Fruit fly (Drosophila melanogaster) whole organism, embryonic: ENCODE measurements around the gene SmydA-9.

ENCODE experiments used
- Bgb ChIP-seq: fragments of 200-800 bp; sonication (Bioruptor generic); IDR thresholded peaks from 2 replicates; pipeline ENCODE4 v1.3.6; 2022; ENCODE audit warnings: missing biosample characterization, missing genetic modification characterization; ENCODE audit not compliant: partially characterized antibody
- CG10654 ChIP-seq: fragments of 200-800 bp; sonication (Bioruptor generic); optimal IDR thresholded peaks from 2 replicates; lab custom pipeline; 2016; ENCODE audit warnings: missing biosample characterization, missing genetic modification characterization
- CG10979 ChIP-seq: fragments of 200-800 bp; sonication (Bioruptor generic); optimal IDR thresholded peaks from 2 replicates; lab custom pipeline; 2018; ENCODE audit warnings: missing biosample characterization, mild to moderate bottlenecking, missing genetic modification characterization, moderate library complexity
- CG11085 ChIP-seq: fragments of 200-800 bp; sonication (Bioruptor generic); IDR thresholded peaks from 2 replicates; pipeline ENCODE4 v1.3.6; 2022; ENCODE audit warnings: missing biosample characterization, missing genetic modification characterization
- CG11723 ChIP-seq: fragments of 200-800 bp; sonication (Bioruptor generic); optimal IDR thresholded peaks from 2 replicates; lab custom pipeline; 2017; ENCODE audit warnings: missing biosample characterization, mild to moderate bottlenecking, missing genetic modification characterization
- CG12155 ChIP-seq: fragments of 200-800 bp; sonication (Bioruptor generic); optimal IDR thresholded peaks from 3 replicates; lab custom pipeline; 2016; ENCODE audit warnings: missing biosample characterization, missing genetic modification characterization
- CG13296 ChIP-seq: fragments of 200-800 bp; sonication (Bioruptor generic); optimal IDR thresholded peaks from 3 replicates; lab custom pipeline; 2018; ENCODE audit warnings: missing biosample characterization, mild to moderate bottlenecking, missing genetic modification characterization
- CG15073 ChIP-seq: fragments of 200-800 bp; sonication (Bioruptor generic); optimal IDR thresholded peaks from 2 replicates; lab custom pipeline; 2016; ENCODE audit warnings: missing biosample characterization, missing genetic modification characterization
- CG1602 ChIP-seq: fragments of 200-800 bp; sonication (Bioruptor generic); optimal IDR thresholded peaks from 3 replicates; lab custom pipeline; 2016; ENCODE audit warnings: missing biosample characterization, missing genetic modification characterization
- CG16863 ChIP-seq: fragments of 200-800 bp; sonication (Bioruptor generic); optimal IDR thresholded peaks from 3 replicates; lab custom pipeline; 2016; ENCODE audit warnings: missing biosample characterization, missing genetic modification characterization
- CG2199 ChIP-seq: fragments of 200-800 bp; sonication (Bioruptor generic); IDR thresholded peaks from 3 replicates; pipeline ENCODE4 v1.3.6; 2022; ENCODE audit warnings: missing biosample characterization, missing genetic modification characterization
- CG3065 ChIP-seq: fragments of 200-800 bp; sonication (Bioruptor generic); optimal IDR thresholded peaks from 2 replicates; lab custom pipeline; 2016; ENCODE audit warnings: missing biosample characterization, missing genetic modification characterization
- CG31388 ChIP-seq: fragments of 200-800 bp; sonication (Bioruptor generic); optimal IDR thresholded peaks from 2 replicates; lab custom pipeline; 2016; ENCODE audit warnings: missing biosample characterization, missing genetic modification characterization
- CG31441 ChIP-seq: fragments of 200-800 bp; sonication (Bioruptor generic); IDR thresholded peaks from 2 replicates; pipeline ENCODE4 v1.3.6; 2022; ENCODE audit warnings: missing biosample characterization, missing genetic modification characterization
- CG3163 ChIP-seq: fragments of 200-800 bp; sonication (Bioruptor generic); optimal IDR thresholded peaks from 3 replicates; lab custom pipeline; 2016; ENCODE audit warnings: missing biosample characterization, missing genetic modification characterization
- CG3281 ChIP-seq: fragments of 200-800 bp; sonication (Bioruptor generic); optimal IDR thresholded peaks from 3 replicates; lab custom pipeline; 2017; ENCODE audit warnings: missing biosample characterization, mild to moderate bottlenecking, missing genetic modification characterization
- CG4328 ChIP-seq: fragments of 200-800 bp; sonication (Bioruptor generic); optimal IDR thresholded peaks from 3 replicates; lab custom pipeline; 2017; ENCODE audit warnings: missing biosample characterization, missing genetic modification reagents, missing genetic modification characterization
- CG4360 ChIP-seq: fragments of 200-800 bp; sonication (Bioruptor generic); IDR thresholded peaks from 2 replicates; pipeline ENCODE4 v1.3.6; 2022; ENCODE audit warnings: missing biosample characterization, missing genetic modification characterization
- CG7928 ChIP-seq: fragments of 200-800 bp; sonication (Bioruptor generic); optimal IDR thresholded peaks from 2 replicates; lab custom pipeline; 2017; ENCODE audit warnings: missing biosample characterization, mild to moderate bottlenecking, missing genetic modification characterization
- CG8765 ChIP-seq: fragments of 200-800 bp; sonication (Bioruptor generic); IDR thresholded peaks from 2 replicates; pipeline ENCODE4 v1.3.6; 2022; ENCODE audit warnings: missing biosample characterization, missing genetic modification characterization
- CG8924 ChIP-seq: fragments of 200-800 bp; optimal IDR thresholded peaks from 3 replicates; lab custom pipeline; 2019; ENCODE audit warnings: missing biosample characterization, mild to moderate bottlenecking, missing genetic modification characterization, moderate library complexity
- CG9215 ChIP-seq: fragments of 200-800 bp; sonication (Bioruptor generic); IDR thresholded peaks from 2 replicates; pipeline ENCODE4 v1.3.6; 2022; ENCODE audit warnings: missing biosample characterization, missing genetic modification characterization
- Chrac-16 ChIP-seq: fragments of 200-800 bp; sonication (Bioruptor generic); optimal IDR thresholded peaks from 3 replicates; lab custom pipeline; 2016; ENCODE audit warnings: missing biosample characterization, missing genetic modification characterization
- CrebB ChIP-seq: fragments of 200-800 bp; sonication (Bioruptor generic); optimal IDR thresholded peaks from 3 replicates; lab custom pipeline; 2018; ENCODE audit warnings: missing biosample characterization, mild to moderate bottlenecking, missing genetic modification characterization
- Dek ChIP-seq: fragments of 200-800 bp; sonication (Bioruptor generic); optimal IDR thresholded peaks from 3 replicates; lab custom pipeline; 2019; ENCODE audit warnings: missing biosample characterization, mild to moderate bottlenecking, missing genetic modification characterization, moderate library complexity
- Dll ChIP-seq: fragments of 200-800 bp; sonication (Bioruptor generic); IDR thresholded peaks from 4 replicates; pipeline ENCODE4 v1.3.6; 2022; ENCODE audit warnings: missing biosample characterization, missing genetic modification characterization; ENCODE audit not compliant: partially characterized antibody
- HHEX ChIP-seq: fragments of 200-800 bp; sonication (Bioruptor generic); optimal IDR thresholded peaks from 3 replicates; lab custom pipeline; 2017; ENCODE audit warnings: missing biosample characterization, mild to moderate bottlenecking, missing genetic modification characterization, missing genetic modification reagents
- HmgD ChIP-seq: fragments of 200-800 bp; sonication (Bioruptor generic); optimal IDR thresholded peaks from 3 replicates; lab custom pipeline; 2016; ENCODE audit warnings: missing biosample characterization, missing genetic modification characterization
- Hmr ChIP-seq: fragments of 200-800 bp; sonication (Bioruptor generic); optimal IDR thresholded peaks from 3 replicates; lab custom pipeline; 2017; ENCODE audit warnings: mild to moderate bottlenecking, missing biosample characterization, missing genetic modification reagents, missing genetic modification characterization
- Med ChIP-seq: fragments of 200-800 bp; sonication (Bioruptor generic); peaks from one replicate; lab custom pipeline; 2016; ENCODE audit warnings: missing biosample characterization, missing genetic modification characterization, mild to moderate bottlenecking, inconsistent platforms, moderate library complexity
- Mes4 ChIP-seq: fragments of 200-800 bp; sonication (Bioruptor generic); optimal IDR thresholded peaks from 2 replicates; lab custom pipeline; 2016; ENCODE audit warnings: missing biosample characterization, missing genetic modification characterization
- Myb ChIP-seq: fragments of 200-800 bp; sonication (Bioruptor generic); optimal IDR thresholded peaks from 2 replicates; lab custom pipeline; 2016; ENCODE audit warnings: missing biosample characterization, missing genetic modification characterization
- Nf-YC ChIP-seq: fragments of 200-800 bp; optimal IDR thresholded peaks from 3 replicates; lab custom pipeline; 2019; ENCODE audit warnings: missing biosample characterization, mild to moderate bottlenecking, missing genetic modification characterization, moderate library complexity
- NfI ChIP-seq: fragments of 200-800 bp; sonication (Bioruptor generic); optimal IDR thresholded peaks from 3 replicates; lab custom pipeline; 2018; ENCODE audit warnings: missing biosample characterization, mild to moderate bottlenecking, missing genetic modification characterization, moderate library complexity
- Ptx1 ChIP-seq: fragments of 200-800 bp; sonication (Bioruptor generic); IDR thresholded peaks from 2 replicates; pipeline ENCODE4 v1.3.6; 2022; ENCODE audit warnings: missing biosample characterization, missing genetic modification characterization
- Rx ChIP-seq: fragments of 200-800 bp; sonication (Bioruptor generic); IDR thresholded peaks from 2 replicates; pipeline ENCODE4 v1.3.6; 2022; ENCODE audit warnings: missing biosample characterization, missing genetic modification characterization
- Sry-β ChIP-seq: fragments of 200-800 bp; sonication (Bioruptor generic); optimal IDR thresholded peaks from 2 replicates; lab custom pipeline; 2018; ENCODE audit warnings: missing biosample characterization, mild to moderate bottlenecking, missing genetic modification characterization, moderate library complexity
- Xbp1 ChIP-seq: fragments of 200-800 bp; sonication (Bioruptor generic); optimal IDR thresholded peaks from 3 replicates; lab custom pipeline; 2016; ENCODE audit warnings: missing biosample characterization, mild to moderate bottlenecking, missing genetic modification characterization
- amos ChIP-seq: fragments of 200-800 bp; sonication (Bioruptor generic); IDR thresholded peaks from 2 replicates; pipeline ENCODE4 v1.3.6; 2022; ENCODE audit warnings: missing biosample characterization, missing genetic modification characterization; ENCODE audit not compliant: partially characterized antibody
- btn ChIP-seq: fragments of 200-800 bp; sonication (Bioruptor generic); optimal IDR thresholded peaks from 2 replicates; lab custom pipeline; 2016; ENCODE audit warnings: missing biosample characterization, missing genetic modification characterization
- dimm ChIP-seq: fragments of 200-800 bp; sonication (Bioruptor generic); IDR thresholded peaks from 2 replicates; pipeline ENCODE4 v1.3.6; 2022; ENCODE audit warnings: missing biosample characterization, missing genetic modification characterization
- dysf ChIP-seq: fragments of 200-800 bp; sonication (Bioruptor generic); IDR thresholded peaks from 3 replicates; pipeline ENCODE4 v1.3.6; 2022; ENCODE audit warnings: missing biosample characterization, missing genetic modification characterization
- fd3F ChIP-seq: fragments of 200-800 bp; sonication (Bioruptor generic); optimal IDR thresholded peaks from 2 replicates; lab custom pipeline; 2018; ENCODE audit warnings: missing biosample characterization, mild to moderate bottlenecking, missing genetic modification characterization, moderate library complexity
- hbn ChIP-seq: fragments of 200-800 bp; sonication (Bioruptor generic); IDR thresholded peaks from 2 replicates; pipeline ENCODE4 v1.3.6; 2022; ENCODE audit warnings: missing biosample characterization, missing genetic modification characterization; ENCODE audit not compliant: partially characterized antibody
- pb ChIP-seq: fragments of 200-800 bp; sonication (Bioruptor generic); optimal IDR thresholded peaks from 3 replicates; lab custom pipeline; 2016; ENCODE audit warnings: missing biosample characterization, missing genetic modification characterization
- pzg ChIP-seq: fragments of 200-800 bp; sonication (Bioruptor generic); optimal IDR thresholded peaks from 3 replicates; lab custom pipeline; 2018; ENCODE audit warnings: missing biosample characterization, mild to moderate bottlenecking, missing genetic modification characterization, moderate library complexity
- ranshi ChIP-seq: fragments of 200-800 bp; sonication (Bioruptor generic); IDR thresholded peaks from 2 replicates; pipeline ENCODE4 v1.3.6; 2022; ENCODE audit warnings: missing biosample characterization, missing genetic modification characterization
- repo ChIP-seq: fragments of 200-800 bp; sonication (Bioruptor generic); optimal IDR thresholded peaks from 2 replicates; lab custom pipeline; 2016; ENCODE audit warnings: missing biosample characterization, missing genetic modification characterization
- rib ChIP-seq: fragments of 200-800 bp; sonication (Bioruptor generic); IDR thresholded peaks from 2 replicates; pipeline ENCODE4 v1.3.6; 2022; ENCODE audit warnings: missing biosample characterization, missing genetic modification characterization
- unpg ChIP-seq: fragments of 200-800 bp; sonication (Bioruptor generic); optimal IDR thresholded peaks from 3 replicates; lab custom pipeline; 2018; ENCODE audit warnings: missing biosample characterization, mild to moderate bottlenecking, missing genetic modification characterization, moderate library complexity
- zf30C ChIP-seq: fragments of 200-800 bp; sonication (Bioruptor generic); optimal IDR thresholded peaks from 3 replicates; lab custom pipeline; 2018; ENCODE audit warnings: missing biosample characterization, mild to moderate bottlenecking, missing genetic modification characterization

SmydA-9 gene

dm6 chrX:9196362-9196761, 14.3 kb downstream of the SmydA-9 start, which contains the start of gene CG12118 (continued):
- TF ChIP-seq Ptx1 (GFP tag; lab: Robert Waterston, UW): peak; percentile 86
- no peak for TF ChIP-seq zf30C
- TF ChIP-seq CG7928 (GFP tag; lab: Kevin White, UChicago): peak; percentile 22
- no peak for TF ChIP-seq btn (GFP tag; lab: Kevin White, UChicago)
- TF ChIP-seq rib (GFP tag; lab: Robert Waterston, UW): peak; percentile 44; the same call in 1 of the 2 replicates
- peak; percentile 32 for TF ChIP-seq CG11723
- TF ChIP-seq Med (GFP tag; lab: Kevin White, UChicago): peak; percentile 61
- peak; percentile 90 for TF ChIP-seq Xbp1 (GFP tag; lab: Kevin White, UChicago)
- TF ChIP-seq Nf-YC (tag; lab: Kevin White, UChicago): peak; percentile 51
- peak; percentile 53; the same call in 2 of the 3 replicates for TF ChIP-seq dysf
- TF ChIP-seq Dll (GFP tag; lab: Robert Waterston, UW): peak; percentile 97
- TF ChIP-seq CG10979 (tag; lab: Kevin White, UChicago): peak; percentile 72
- TF ChIP-seq HHEX (GFP tag; lab: Kevin White, UChicago): peak; percentile 19
- TF ChIP-seq CrebB (tag; lab: Kevin White, UChicago): no peak
- TF ChIP-seq HmgD: no peak
- 0 out of 2 replicates have a peak, but pooled peaks have one; percentile 10 for TF ChIP-seq CG8765 (GFP tag; lab: Robert Waterston, UW)
- peak; percentile 72 for TF ChIP-seq CG31441 (GFP tag; lab: Robert Waterston, UW)
- TF ChIP-seq pb (GFP tag; lab: Kevin White, UChicago): no peak
- TF ChIP-seq CG4360 (GFP tag; lab: Robert Waterston, UW): no peak
- TF ChIP-seq CG4328 (GFP tag; lab: Kevin White, UChicago): peak; percentile 45
- TF ChIP-seq Sry-β: no peak
- TF ChIP-seq Myb (GFP tag; lab: Kevin White, UChicago): peak; percentile 30
- TF ChIP-seq CG1602: peak; percentile 83
- TF ChIP-seq Mes4 (GFP tag; lab: Kevin White, UChicago): no peak
- peak; percentile 63 for TF ChIP-seq CG8924 (tag; lab: Kevin White, UChicago)
- TF ChIP-seq Chrac-16 (GFP tag; lab: Kevin White, UChicago): peak; percentile 86
- no peak for TF ChIP-seq CG3163 (GFP tag; lab: Kevin White, UChicago)
- peak; percentile 62 for TF ChIP-seq NfI (GFP tag; lab: Kevin White, UChicago)
- no peak for TF ChIP-seq repo (GFP tag; lab: Kevin White, UChicago)
- TF ChIP-seq hbn (GFP tag; lab: Robert Waterston, UW): peak; percentile 81
- TF ChIP-seq ranshi: peak; percentile 75
- peak; percentile 91 for TF ChIP-seq Bgb (GFP tag; lab: Robert Waterston, UW)
- peak; percentile 47 for TF ChIP-seq CG3281 (GFP tag; lab: Kevin White, UChicago)
- TF ChIP-seq Dek (tag; lab: Kevin White, UChicago): peak; percentile 62
- TF ChIP-seq CG3065 (GFP tag; lab: Kevin White, UChicago): peak; percentile 59
- peak; percentile 72 for TF ChIP-seq Hmr
- peak; percentile 14 for TF ChIP-seq CG16863 (GFP tag; lab: Kevin White, UChicago)
- TF ChIP-seq CG13296: peak; percentile 71
- TF ChIP-seq CG9215 (GFP tag; lab: Robert Waterston, UW): peak; percentile 60
- peak; percentile 39; the same call in 1 of the 2 replicates for TF ChIP-seq dimm (GFP tag; lab: Robert Waterston, UW)
- no peak for TF ChIP-seq CG2199
- TF ChIP-seq amos (GFP tag; lab: Robert Waterston, UW): peak; percentile 90
- peak; percentile 81 for TF ChIP-seq unpg (GFP tag; lab: Kevin White, UChicago)
- peak; percentile 45; the same call in 1 of the 2 replicates for TF ChIP-seq Rx (GFP tag; lab: Robert Waterston, UW)
- no peak for TF ChIP-seq CG15073 (GFP tag; lab: Kevin White, UChicago)
- peak; percentile 63 for TF ChIP-seq fd3F (GFP tag; lab: Kevin White, UChicago)
- TF ChIP-seq CG31388: peak; percentile 42
- peak; percentile 82 for TF ChIP-seq CG10654 (GFP tag; lab: Kevin White, UChicago)
- peak; percentile 49 for TF ChIP-seq pzg (GFP tag; lab: Kevin White, UChicago)
- TF ChIP-seq CG11085: 0 out of 2 replicates have a peak, but pooled peaks have one; percentile 42
- TF ChIP-seq CG12155 (GFP tag; lab: Kevin White, UChicago): peak; percentile 79
